Fruit fly (Drosophila melanogaster) whole organism, embryonic: ENCODE results near the gene Tengl1.
A peak's percentile ranks its signal among the peaks of the same experiment; 100 is the strongest.

Experiments
- B-H1 ChIP-seq: fragments of 200-800 bp; sonication (Bioruptor generic); IDR thresholded peaks from 3 replicates; pipeline ENCODE4 v1.3.6; 2022; ENCODE audit warnings: missing biosample characterization, missing genetic modification characterization
- CG12391 ChIP-seq: fragments of 200-800 bp; sonication (Bioruptor generic); optimal IDR thresholded peaks from 3 replicates; lab custom pipeline; 2018; ENCODE audit warnings: missing biosample characterization, mild to moderate bottlenecking, missing genetic modification characterization, moderate library complexity
- CG13775 ChIP-seq: fragments of 200-800 bp; sonication (Bioruptor generic); optimal IDR thresholded peaks from 3 replicates; lab custom pipeline; 2017; ENCODE audit warnings: missing biosample characterization, mild to moderate bottlenecking, missing genetic modification characterization
- CG14050 ChIP-seq: fragments of 200-800 bp; sonication (Bioruptor generic); IDR thresholded peaks from 3 replicates; pipeline ENCODE4 v1.3.6; 2022; ENCODE audit warnings: missing biosample characterization, missing genetic modification characterization
- CG15011 ChIP-seq: fragments of 200-800 bp; sonication (Bioruptor generic); optimal IDR thresholded peaks from 3 replicates; lab custom pipeline; 2018; ENCODE audit warnings: missing biosample characterization, mild to moderate bottlenecking, missing genetic modification characterization
- CG15696 ChIP-seq: fragments of 200-800 bp; sonication (Bioruptor generic); optimal IDR thresholded peaks from 2 replicates; lab custom pipeline; 2019; ENCODE audit warnings: missing biosample characterization, mild to moderate bottlenecking, missing genetic modification characterization, moderate library complexity
- CG18011 ChIP-seq: fragments of 200-800 bp; sonication (Bioruptor generic); optimal IDR thresholded peaks from 2 replicates; lab custom pipeline; 2017; ENCODE audit warnings: missing biosample characterization, missing genetic modification characterization, mild to moderate bottlenecking, moderate library complexity, missing genotype
- CG1832 ChIP-seq: fragments of 200-800 bp; sonication (Bioruptor generic); optimal IDR thresholded peaks from 2 replicates; lab custom pipeline; 2017; ENCODE audit warnings: missing biosample characterization, mild to moderate bottlenecking, missing genetic modification characterization, inconsistent platforms
- CG30020 ChIP-seq: fragments of 200-800 bp; optimal IDR thresholded peaks from 2 replicates; lab custom pipeline; 2019; ENCODE audit warnings: missing biosample characterization, mild to moderate bottlenecking, missing genetic modification characterization, moderate library complexity
- CG31224 ChIP-seq: fragments of 200-800 bp; sonication (Bioruptor generic); IDR thresholded peaks from 2 replicates; pipeline ENCODE4 v1.3.6; 2022; ENCODE audit warnings: missing biosample characterization, missing genetic modification characterization
- CG34224 ChIP-seq: fragments of 200-800 bp; sonication (Bioruptor generic); IDR thresholded peaks from 3 replicates; pipeline ENCODE4 v1.3.6; 2022; ENCODE audit warnings: missing biosample characterization, missing genetic modification characterization; ENCODE audit not compliant: partially characterized antibody
- CG7786 ChIP-seq: fragments of 200-800 bp; sonication (Bioruptor generic); optimal IDR thresholded peaks from 2 replicates; lab custom pipeline; 2016; ENCODE audit warnings: missing biosample characterization, missing genetic modification characterization
- CG8089 ChIP-seq: fragments of 200-800 bp; sonication (Bioruptor generic); optimal IDR thresholded peaks from 3 replicates; lab custom pipeline; 2016; ENCODE audit warnings: missing biosample characterization, missing genetic modification characterization
- CG8944 ChIP-seq: fragments of 200-800 bp; sonication (Bioruptor generic); optimal IDR thresholded peaks from 3 replicates; lab custom pipeline; 2016; ENCODE audit warnings: missing biosample characterization, missing genetic modification characterization
- CG9437 ChIP-seq: fragments of 200-800 bp; sonication (Bioruptor generic); optimal IDR thresholded peaks from 2 replicates; lab custom pipeline; 2018; ENCODE audit warnings: missing biosample characterization, mild to moderate bottlenecking, missing genetic modification characterization
- CG9876 ChIP-seq: fragments of 200-800 bp; sonication (Bioruptor generic); optimal IDR thresholded peaks from 2 replicates; lab custom pipeline; 2016; ENCODE audit warnings: missing biosample characterization, missing genetic modification characterization
- CoRest ChIP-seq: fragments of 200-800 bp; sonication (Bioruptor generic); optimal IDR thresholded peaks from 3 replicates; lab custom pipeline; 2018; ENCODE audit warnings: missing biosample characterization, mild to moderate bottlenecking, missing genetic modification characterization, moderate library complexity
- Dbx ChIP-seq: fragments of 200-800 bp; sonication (Bioruptor generic); IDR thresholded peaks from 3 replicates; pipeline ENCODE4 v1.3.6; 2022; ENCODE audit warnings: missing biosample characterization, missing genetic modification characterization
- Dll ChIP-seq: fragments of 200-800 bp; sonication (Bioruptor generic); IDR thresholded peaks from 4 replicates; pipeline ENCODE4 v1.3.6; 2022; ENCODE audit warnings: missing biosample characterization, missing genetic modification characterization; ENCODE audit not compliant: partially characterized antibody
- Doc3 ChIP-seq: fragments of 200-800 bp; sonication (Bioruptor generic); IDR thresholded peaks from 3 replicates; pipeline ENCODE4 v1.3.6; 2022; ENCODE audit warnings: missing biosample characterization, missing genetic modification characterization; ENCODE audit not compliant: partially characterized antibody
- Gsc ChIP-seq: fragments of 200-800 bp; sonication (Bioruptor generic); IDR thresholded peaks from 2 replicates; pipeline ENCODE4 v1.3.6; 2022; ENCODE audit warnings: missing biosample characterization, missing genetic modification characterization
- HHEX ChIP-seq: fragments of 200-800 bp; sonication (Bioruptor generic); optimal IDR thresholded peaks from 3 replicates; lab custom pipeline; 2017; ENCODE audit warnings: missing biosample characterization, mild to moderate bottlenecking, missing genetic modification characterization, missing genetic modification reagents
- Hr39 ChIP-seq: fragments of >200 bp; optimal IDR thresholded peaks from 2 replicates; lab custom pipeline; 2017
- Neu2 ChIP-seq: fragments of 200-800 bp; sonication (Bioruptor generic); optimal IDR thresholded peaks from 3 replicates; lab custom pipeline; 2016; ENCODE audit warnings: missing biosample characterization, missing genetic modification characterization, borderline replicate concordance
- Xrp1 ChIP-seq: fragments of 200-800 bp; sonication (Bioruptor generic); IDR thresholded peaks from 2 replicates; pipeline ENCODE4 v1.3.6; 2022; ENCODE audit warnings: missing biosample characterization, missing genetic modification characterization
- ac ChIP-seq: fragments of 200-800 bp; sonication (Bioruptor generic); optimal IDR thresholded peaks from 3 replicates; lab custom pipeline; 2017; ENCODE audit warnings: missing biosample characterization, mild to moderate bottlenecking, missing genetic modification characterization
- bcd ChIP-seq: fragments of 200-800 bp; sonication (Bioruptor generic); optimal IDR thresholded peaks from 2 replicates; lab custom pipeline; 2017; ENCODE audit warnings: missing biosample characterization, mild to moderate bottlenecking, missing genetic modification characterization
- bsh ChIP-seq, 2 experiments: fragments of 200-800 bp; sonication (Bioruptor generic); optimal IDR thresholded peaks; 2 replicates each; lab custom pipeline; 2017 to 2018; ENCODE audit warnings: mild to moderate bottlenecking in 2 of 2, missing biosample characterization in 2 of 2, missing genetic modification characterization in 2 of 2, moderate library complexity in 1 of 2
- cad ChIP-seq: fragments of >200 bp; optimal IDR thresholded peaks from 2 replicates; lab custom pipeline; 2017; ENCODE audit warnings: missing biosample characterization, missing genetic modification characterization
- chif ChIP-seq, 2 experiments: fragments of 200-800 bp; sonication (Bioruptor generic); optimal IDR thresholded peaks; 3 replicates each; lab custom pipeline; 2016; ENCODE audit warnings: missing biosample characterization in 2 of 2, missing genetic modification characterization in 2 of 2
- gem ChIP-seq: fragments of 200-800 bp; sonication (Bioruptor generic); optimal IDR thresholded peaks from 2 replicates; lab custom pipeline; 2019; ENCODE audit warnings: missing biosample characterization, mild to moderate bottlenecking, missing genetic modification characterization, moderate library complexity
- hb ChIP-seq: fragments of 200-800 bp; sonication (Bioruptor generic); IDR thresholded peaks from 3 replicates; pipeline ENCODE4 v1.3.6; 2022; ENCODE audit warnings: missing biosample characterization, missing genetic modification characterization; ENCODE audit not compliant: partially characterized antibody
- jing ChIP-seq: fragments of 200-800 bp; sonication (Bioruptor generic); optimal IDR thresholded peaks from 2 replicates; lab custom pipeline; 2018; ENCODE audit warnings: missing biosample characterization, mild to moderate bottlenecking, missing genetic modification characterization
- lov ChIP-seq, 2 experiments: fragments of 200-800 bp in 1 of 2; fragments of >200 bp in 1 of 2; sonication (Bioruptor generic) in 1 of 2; IDR thresholded peaks in 1 of 2; optimal IDR thresholded peaks in 1 of 2; 2 replicates in 1 of 2; 3 replicates in 1 of 2; pipeline versions ENCODE4 v1.3.6 to Lab custom; 2017 to 2022; ENCODE audit warnings: missing biosample characterization in 1 of 2, missing genetic modification characterization in 1 of 2
- mld ChIP-seq: fragments of 200-800 bp; sonication (Bioruptor generic); IDR thresholded peaks from 3 replicates; pipeline ENCODE4 v1.3.6; 2022; ENCODE audit warnings: missing biosample characterization, missing genetic modification characterization; ENCODE audit not compliant: partially characterized antibody
- org-1 ChIP-seq: fragments of 200-800 bp; sonication (Bioruptor generic); optimal IDR thresholded peaks from 2 replicates; lab custom pipeline; 2017; ENCODE audit warnings: missing biosample characterization, missing genetic modification characterization
- pzg ChIP-seq: fragments of 200-800 bp; sonication (Bioruptor generic); optimal IDR thresholded peaks from 3 replicates; lab custom pipeline; 2018; ENCODE audit warnings: missing biosample characterization, mild to moderate bottlenecking, missing genetic modification characterization, moderate library complexity
- schlank ChIP-seq: fragments of 200-800 bp; sonication (Bioruptor generic); optimal IDR thresholded peaks from 2 replicates; lab custom pipeline; 2018; ENCODE audit warnings: missing biosample characterization, mild to moderate bottlenecking, missing genetic modification characterization
- scrt ChIP-seq: fragments of 200-800 bp; sonication (Bioruptor generic); optimal IDR thresholded peaks from 2 replicates; lab custom pipeline; 2018; ENCODE audit warnings: missing biosample characterization, mild to moderate bottlenecking, missing genetic modification characterization, moderate library complexity
- sens-2 ChIP-seq: fragments of 200-800 bp; sonication (Bioruptor generic); IDR thresholded peaks from 2 replicates; pipeline ENCODE4 v1.3.6; 2022; ENCODE audit warnings: missing biosample characterization, missing genetic modification characterization
- sisA ChIP-seq: fragments of 200-800 bp; sonication (Bioruptor generic); IDR thresholded peaks from 2 replicates; pipeline ENCODE4 v1.3.6; 2022; ENCODE audit warnings: missing biosample characterization, missing genetic modification characterization
- slbo ChIP-seq: fragments of 200-800 bp; sonication (Bioruptor generic); IDR thresholded peaks from 2 replicates; pipeline ENCODE4 v1.3.6; 2022; ENCODE audit warnings: missing biosample characterization, missing genetic modification characterization
- slp2 ChIP-seq: fragments of 200-800 bp; sonication (Bioruptor generic); optimal IDR thresholded peaks from 2 replicates; lab custom pipeline; 2016; ENCODE audit warnings: missing biosample characterization, missing genetic modification characterization
- sna ChIP-seq: fragments of 200-800 bp; sonication (Bioruptor generic); IDR thresholded peaks from 2 replicates; pipeline ENCODE4 v1.3.6; 2022; ENCODE audit warnings: missing biosample characterization, missing genetic modification characterization; ENCODE audit not compliant: partially characterized antibody
- stc ChIP-seq: fragments of 200-800 bp; sonication (Bioruptor generic); IDR thresholded peaks from 2 replicates; pipeline ENCODE4 v1.3.6; 2022; ENCODE audit warnings: missing biosample characterization, missing genetic modification characterization
- vfl ChIP-seq: fragments of 200-800 bp; sonication (Bioruptor generic); optimal IDR thresholded peaks from 2 replicates; lab custom pipeline; 2016; ENCODE audit warnings: missing biosample characterization, missing genetic modification characterization
- wdn ChIP-seq: fragments of 200-800 bp; sonication (Bioruptor generic); IDR thresholded peaks from 2 replicates; pipeline ENCODE4 v1.3.6; 2022; ENCODE audit warnings: missing biosample characterization, missing genetic modification characterization
- wor ChIP-seq: fragments of 200-800 bp; sonication (Bioruptor generic); IDR thresholded peaks from 2 replicates; pipeline ENCODE4 v1.3.6; 2022; ENCODE audit warnings: missing biosample characterization, missing genetic modification characterization
- zf30C ChIP-seq: fragments of 200-800 bp; sonication (Bioruptor generic); optimal IDR thresholded peaks from 3 replicates; lab custom pipeline; 2018; ENCODE audit warnings: missing biosample characterization, mild to moderate bottlenecking, missing genetic modification characterization
- zfh1 ChIP-seq: fragments of 200-800 bp; sonication (Bioruptor generic); IDR thresholded peaks from 3 replicates; pipeline ENCODE4 v1.3.6; 2022; ENCODE audit warnings: missing biosample characterization, missing genetic modification characterization

The Tengl1 gene

DNA sequence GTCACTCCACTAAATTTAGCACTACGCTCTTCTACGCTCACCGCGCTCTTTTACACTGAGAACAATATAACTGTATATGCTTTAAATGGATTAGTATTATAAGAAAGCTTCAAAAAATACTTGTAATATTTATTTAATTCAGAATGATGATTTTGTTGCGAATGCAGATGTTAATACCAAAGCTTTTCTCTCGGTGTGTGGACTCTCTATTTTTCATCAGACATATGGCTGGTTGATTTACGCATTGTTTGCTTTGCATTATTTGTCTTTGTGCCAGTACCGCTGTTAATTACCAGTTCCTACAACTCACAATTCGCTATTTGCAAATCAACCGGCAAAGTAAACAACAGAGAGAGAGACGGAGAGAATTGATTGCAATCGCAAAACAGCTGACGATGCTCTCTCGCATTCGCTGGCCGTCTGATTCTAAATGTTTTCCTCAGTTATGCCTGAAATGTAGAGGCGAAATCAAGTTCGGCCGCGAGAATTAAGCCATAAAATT lies 18.7 kb downstream of the Tengl1 start (continued):
- TF ChIP-seq CG18011 = peak; percentile 91
- TF ChIP-seq CG1832 (GFP tag; lab: Kevin White, UChicago) = no peak
- peak; percentile 95 to 96 for TF ChIP-seq bsh (GFP tag; optimal IDR thresholded peaks at IDR 0.05; lab: Kevin White, UChicago)
- TF ChIP-seq zfh1 = peak; percentile 98
- TF ChIP-seq sisA (GFP tag; lab: Robert Waterston, UW) = peak; percentile 97
- TF ChIP-seq sens-2 (GFP tag; lab: Robert Waterston, UW) = peak; percentile 96
- peak; percentile 81; the same call in 1 of the 2 replicates for TF ChIP-seq Gsc (GFP tag; lab: Robert Waterston, UW)
- peak; percentile 92 for TF ChIP-seq wor (GFP tag; lab: Robert Waterston, UW)
- TF ChIP-seq CG8944 (GFP tag; lab: Kevin White, UChicago) = peak; percentile 94
- peak; percentile 76 for TF ChIP-seq CG30020 (tag; lab: Kevin White, UChicago)
- TF ChIP-seq B-H1 (GFP tag; lab: Robert Waterston, UW) = peak; percentile 97
- peak; percentile 87 for TF ChIP-seq CG15696 (tag; lab: Kevin White, UChicago)
- peak; percentile 93 for TF ChIP-seq CG9437 (GFP tag; lab: Kevin White, UChicago)
- TF ChIP-seq Hr39 (lab: Kevin White, UChicago) = no peak
- no peak for TF ChIP-seq CG34224
- TF ChIP-seq mld (GFP tag; lab: Robert Waterston, UW) = no peak
- TF ChIP-seq CG8089 = peak; percentile 91
- no peak for TF ChIP-seq Doc3 (GFP tag; lab: Robert Waterston, UW)
- TF ChIP-seq scrt = peak; percentile 89
- TF ChIP-seq chif (GFP tag; optimal IDR thresholded peaks at IDR 0.05; lab: Kevin White, UChicago) = peak; percentile 95
- no peak for TF ChIP-seq cad (GFP tag; lab: Kevin White, UChicago)
- TF ChIP-seq hb (GFP tag; lab: Robert Waterston, UW) = no peak
- TF ChIP-seq pzg (GFP tag; lab: Kevin White, UChicago) = peak; percentile 26
- TF ChIP-seq vfl (GFP tag; lab: Kevin White, UChicago) = peak; percentile 96
- peak; percentile 90 for TF ChIP-seq slp2 (GFP tag; lab: Kevin White, UChicago)
- peak; percentile 96 for TF ChIP-seq stc (GFP tag; lab: Robert Waterston, UW)
- peak; percentile 97 for TF ChIP-seq CG14050
- TF ChIP-seq zf30C = peak; percentile 85
- TF ChIP-seq wdn = peak; percentile 96
- TF ChIP-seq Xrp1 (GFP tag; lab: Robert Waterston, UW) = peak; percentile 98
- TF ChIP-seq CG31224 (GFP tag; lab: Robert Waterston, UW) = peak; percentile 94
- peak; percentile 93 for TF ChIP-seq CG9876
- peak; percentile 98 for TF ChIP-seq CG12391 (tag; lab: Kevin White, UChicago)
- peak; percentile 95 for TF ChIP-seq HHEX
- TF ChIP-seq jing (GFP tag; lab: Kevin White, UChicago) = peak; percentile 89
- TF ChIP-seq bcd (GFP tag; lab: Kevin White, UChicago) = peak; percentile 95
- peak; percentile 99 for TF ChIP-seq gem (tag; lab: Kevin White, UChicago)
- peak; percentile 91 for TF ChIP-seq CG15011 (GFP tag; lab: Kevin White, UChicago)
- TF ChIP-seq ac (GFP tag; lab: Kevin White, UChicago) = peak; percentile 75
- TF ChIP-seq org-1 (GFP tag; lab: Kevin White, UChicago) = peak; percentile 96
- TF ChIP-seq CG13775 (GFP tag; lab: Kevin White, UChicago) = peak; percentile 94
- peak; percentile 96 for TF ChIP-seq schlank
- peak; percentile 34 for TF ChIP-seq Neu2 (GFP tag; lab: Kevin White, UChicago)
- peak; percentile 98 for TF ChIP-seq Dbx (GFP tag; lab: Robert Waterston, UW)
- no peak for TF ChIP-seq lov (optimal IDR thresholded peaks at IDR 0.05; lab: Kevin White, UChicago)
- TF ChIP-seq lov (GFP tag; IDR thresholded peaks at IDR 0.05; lab: Robert Waterston, UW) = peak; percentile 97
- TF ChIP-seq sna (GFP tag; lab: Robert Waterston, UW) = no peak
- TF ChIP-seq Dll (GFP tag; lab: Robert Waterston, UW) = no peak
- peak; percentile 97 for TF ChIP-seq CG7786 (GFP tag; lab: Kevin White, UChicago)
- TF ChIP-seq slbo (GFP tag; lab: Robert Waterston, UW) = peak; percentile 99
- peak; percentile 97 for TF ChIP-seq CoRest
